Fruit fly (Drosophila melanogaster): ENCODE results near the gene CG13607.

The CG13607 gene

DNA sequence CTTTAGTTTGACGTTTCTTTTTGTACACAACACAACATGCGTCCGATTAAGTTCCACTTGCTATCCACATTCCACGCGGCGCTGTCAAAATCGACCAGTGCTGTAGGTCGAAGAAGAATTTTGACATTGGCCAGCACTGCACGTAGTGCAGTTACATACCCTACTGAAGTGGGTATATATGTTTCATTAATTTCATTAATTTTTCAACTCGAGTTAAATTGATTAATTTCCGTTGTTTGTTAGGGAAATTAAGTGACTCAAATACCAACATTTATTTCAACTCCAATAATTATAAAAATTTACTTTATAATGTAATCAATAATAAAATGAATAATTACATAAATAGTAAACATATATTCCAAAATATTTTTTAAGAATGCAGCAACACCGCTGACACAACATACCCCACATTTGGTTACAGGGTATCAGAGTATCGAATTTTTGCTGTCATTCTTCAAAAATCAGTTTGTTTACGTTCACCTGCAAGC, 7.2 kb downstream of the CG13607 start, which contains the start of the genes eIF4EHP and CG18428:
eIF4EHP (minus strand) TSS at position 59 of the 488 bp plus-strand sequence.
CG18428 (plus strand) TSS at position 435 of the 488 bp plus-strand sequence.
- TF ChIP-seq Sin3A (optimal IDR thresholded peaks at IDR 0.05) (no peak), Myc (optimal IDR thresholded peaks at IDR 0.05) (no peak), h (optimal IDR thresholded peaks at IDR 0.05) (no peak)

DNA sequence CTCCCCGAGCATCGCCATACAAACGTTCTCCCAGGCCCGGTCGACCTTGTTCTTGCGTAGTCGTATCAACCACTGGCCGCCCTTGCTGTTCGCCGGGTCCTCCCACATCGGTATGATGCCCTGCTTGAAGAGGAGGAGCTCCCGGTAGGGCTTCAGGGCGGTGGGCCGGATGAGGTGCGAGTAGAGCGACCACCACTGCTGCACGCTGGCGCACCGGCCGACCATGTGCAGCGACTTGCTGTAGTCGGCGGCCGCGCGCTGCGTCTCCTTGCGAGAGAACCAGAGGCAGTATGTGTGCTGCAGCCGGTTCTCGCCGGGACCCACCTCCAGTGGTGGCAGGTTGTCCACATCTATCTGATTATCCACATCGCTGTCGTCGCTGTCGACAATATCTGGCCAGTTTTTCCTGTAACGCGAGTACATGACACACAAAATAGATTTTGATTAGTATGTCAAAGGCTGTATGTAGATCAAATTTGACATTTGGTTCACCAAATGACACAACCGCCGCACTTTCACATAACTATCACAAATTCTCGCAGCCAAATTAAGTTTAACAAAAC, 9.2 kb downstream of the CG13607 start, which contains the start of gene CG10694:
CG10694 (plus strand) TSS at position 513 of the 563 bp plus-strand sequence.
- TF ChIP-seq Sin3A (optimal IDR thresholded peaks at IDR 0.05): no peak
- no peak for TF ChIP-seq psq (optimal IDR thresholded peaks at IDR 0.05)
- no peak for TF ChIP-seq h (optimal IDR thresholded peaks at IDR 0.05)
- TF ChIP-seq ttk (optimal IDR thresholded peaks at IDR 0.05): no peak
- no peak for TF ChIP-seq insv (optimal IDR thresholded peaks at IDR 0.05)
- TF ChIP-seq Myc (optimal IDR thresholded peaks at IDR 0.05): no peak

DNA sequence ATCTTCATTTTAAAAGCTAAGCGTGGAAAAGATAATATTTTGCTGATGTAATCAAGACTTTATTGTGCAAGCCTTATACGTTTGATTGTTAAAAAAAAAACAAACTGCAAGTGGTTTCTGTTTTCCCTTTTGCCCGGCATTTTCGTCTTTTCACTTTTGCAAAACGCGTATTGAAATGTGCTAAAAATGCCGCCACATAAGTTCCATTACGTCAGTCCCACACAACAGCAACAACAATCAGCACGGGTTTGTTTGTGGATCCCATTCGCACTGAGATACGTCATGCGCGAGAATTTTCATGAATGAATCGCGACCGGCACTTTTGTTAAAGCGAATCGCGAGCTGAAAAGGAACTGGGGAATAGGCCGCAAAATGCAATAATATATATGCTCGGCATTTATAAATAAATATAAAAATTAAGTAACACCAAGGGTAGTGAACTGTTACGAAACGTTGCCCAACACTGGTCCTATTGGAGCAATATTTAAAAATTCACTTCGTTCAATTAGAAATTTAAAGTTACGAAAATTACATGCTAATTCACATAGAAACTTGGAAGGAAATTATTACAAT, 10.0 kb downstream of the CG13607 start:
- no peak for TF ChIP-seq psq (optimal IDR thresholded peaks at IDR 0.05)
- TF ChIP-seq h (optimal IDR thresholded peaks at IDR 0.05): no peak
- TF ChIP-seq insv (optimal IDR thresholded peaks at IDR 0.05): no peak
- no peak for TF ChIP-seq Sin3A (optimal IDR thresholded peaks at IDR 0.05)
- TF ChIP-seq Myc (optimal IDR thresholded peaks at IDR 0.05): no peak
- TF ChIP-seq ttk (optimal IDR thresholded peaks at IDR 0.05): no peak

DNA sequence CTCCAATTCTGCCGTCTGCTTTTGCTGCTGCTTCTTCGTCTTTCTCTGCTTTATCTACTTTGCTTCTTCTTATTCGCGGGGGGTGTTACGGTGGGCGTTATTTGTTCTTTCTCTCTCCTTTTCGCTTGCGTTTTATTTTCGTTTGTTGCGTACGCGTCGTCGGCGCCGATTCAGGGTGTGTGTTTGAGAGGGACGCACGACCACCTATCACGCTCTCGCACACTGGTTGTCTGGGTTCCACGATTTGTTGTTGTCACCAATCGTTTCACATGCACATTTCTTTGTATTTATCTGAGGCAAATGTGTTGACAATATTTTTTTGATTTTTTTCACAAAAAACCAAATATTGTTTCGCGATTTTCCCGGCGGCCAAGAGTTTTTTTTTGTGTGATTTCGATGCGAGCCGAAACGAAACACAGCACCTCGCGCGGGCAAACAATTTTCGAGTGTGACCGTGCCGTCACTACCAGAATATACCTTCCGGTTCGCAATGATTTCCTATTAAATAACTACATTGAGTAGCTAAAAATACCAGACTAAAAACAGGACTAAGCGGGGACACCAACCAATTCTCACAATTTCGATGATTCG, 10.7 kb downstream of the CG13607 start, which contains the start of gene Syx1A:
Syx1A (minus strand) TSS at position 452 of the 591 bp plus-strand sequence.
- TF ChIP-seq Sin3A (optimal IDR thresholded peaks at IDR 0.05) (no peak), h (optimal IDR thresholded peaks at IDR 0.05) (no peak), ttk (optimal IDR thresholded peaks at IDR 0.05) (no peak), Myc (optimal IDR thresholded peaks at IDR 0.05) (no peak), psq (optimal IDR thresholded peaks at IDR 0.05) (no peak), insv (optimal IDR thresholded peaks at IDR 0.05) (no peak)

DNA sequence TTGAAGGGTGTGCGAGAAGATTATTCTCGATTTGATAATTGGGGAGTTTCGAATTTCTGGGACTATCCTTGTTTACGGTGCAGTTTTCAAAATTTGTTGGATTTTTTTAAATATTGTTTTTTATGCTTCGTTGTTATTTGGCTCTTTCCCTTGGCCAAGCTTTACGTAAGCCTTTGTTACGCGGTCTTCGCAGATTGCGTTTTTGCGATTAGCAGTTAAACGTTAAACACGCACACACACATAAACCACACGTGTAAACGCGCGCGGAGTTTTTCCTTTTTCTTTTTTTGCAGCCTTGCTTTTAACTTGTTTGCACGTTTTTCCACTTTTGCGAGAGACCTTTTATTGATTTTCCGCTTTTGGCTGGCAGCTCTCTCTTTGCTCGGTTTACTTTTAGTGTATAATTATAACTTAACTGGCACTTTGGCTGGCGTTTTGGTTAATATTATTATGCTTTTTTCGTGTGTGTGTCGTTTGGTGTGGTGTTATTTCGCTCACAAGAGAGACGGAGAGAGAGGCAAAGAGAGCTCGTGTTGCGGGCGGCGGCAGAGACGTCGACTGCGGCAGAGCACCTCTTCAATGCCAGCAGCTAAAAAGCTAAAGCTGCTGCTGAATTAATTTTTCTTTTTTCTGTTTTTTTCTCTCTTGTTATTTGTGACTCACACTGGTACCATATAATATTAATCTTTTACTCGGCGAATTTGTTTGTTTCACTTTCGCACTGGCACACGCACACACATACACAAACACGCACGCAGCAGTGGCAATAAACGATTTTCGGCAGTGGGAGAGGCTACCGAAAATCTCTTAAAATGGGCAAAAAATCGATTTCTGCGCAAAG, 11.4 kb downstream of the CG13607 start:
- TF ChIP-seq h (optimal IDR thresholded peaks at IDR 0.05): no peak
- TF ChIP-seq ttk (optimal IDR thresholded peaks at IDR 0.05): no peak
- no peak for TF ChIP-seq Myc (optimal IDR thresholded peaks at IDR 0.05)
- TF ChIP-seq insv (optimal IDR thresholded peaks at IDR 0.05): no peak
- TF ChIP-seq psq (optimal IDR thresholded peaks at IDR 0.05): no peak
- TF ChIP-seq Sin3A (optimal IDR thresholded peaks at IDR 0.05): no peak

DNA sequence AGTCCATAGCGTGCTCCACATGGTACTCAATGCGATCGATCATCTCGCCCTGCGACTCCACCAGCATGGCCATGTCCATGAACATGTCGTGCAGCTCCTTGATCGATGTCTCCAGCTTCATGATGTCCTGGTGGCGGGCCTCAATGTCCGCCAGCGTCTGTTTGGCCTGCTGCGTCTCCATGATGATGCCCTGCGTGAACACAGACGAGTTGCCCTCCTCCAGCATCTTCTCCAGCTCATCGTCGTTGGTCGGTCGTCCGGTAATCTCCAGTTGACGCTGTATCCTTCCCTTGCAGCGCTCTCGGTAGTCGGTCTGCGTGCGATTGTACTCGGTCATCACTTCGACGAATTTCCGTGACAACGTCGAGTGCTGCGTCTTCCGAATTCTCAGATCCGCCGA, 12.4 kb downstream of the CG13607 start:
- no peak for TF ChIP-seq Sin3A (optimal IDR thresholded peaks at IDR 0.05)
- no peak for TF ChIP-seq ttk (optimal IDR thresholded peaks at IDR 0.05)
- no peak for TF ChIP-seq h (optimal IDR thresholded peaks at IDR 0.05)

DNA sequence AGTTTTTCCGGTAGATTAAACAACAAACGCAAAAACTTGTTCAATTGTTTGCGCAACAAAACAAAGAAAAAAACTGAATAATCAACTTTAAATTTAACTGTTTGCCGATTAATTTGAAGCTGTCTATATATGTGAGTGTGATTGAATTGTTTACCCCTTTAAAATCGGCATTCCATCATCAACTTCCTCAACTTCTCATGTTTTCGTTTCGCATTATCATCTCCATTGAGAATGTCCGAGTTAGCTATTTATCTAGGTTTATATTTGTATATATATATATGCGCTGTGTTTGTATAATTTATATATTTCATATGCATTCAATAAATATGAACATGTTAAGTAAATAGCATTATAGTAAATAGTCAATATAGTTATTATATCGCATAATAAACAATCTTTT, 13.7 kb downstream of the CG13607 start:
- TF ChIP-seq psq (optimal IDR thresholded peaks at IDR 0.05) (no peak), Sin3A (optimal IDR thresholded peaks at IDR 0.05) (no peak), Myc (optimal IDR thresholded peaks at IDR 0.05) (no peak), h (optimal IDR thresholded peaks at IDR 0.05) (no peak), ttk (optimal IDR thresholded peaks at IDR 0.05) (no peak), insv (optimal IDR thresholded peaks at IDR 0.05) (no peak)

DNA sequence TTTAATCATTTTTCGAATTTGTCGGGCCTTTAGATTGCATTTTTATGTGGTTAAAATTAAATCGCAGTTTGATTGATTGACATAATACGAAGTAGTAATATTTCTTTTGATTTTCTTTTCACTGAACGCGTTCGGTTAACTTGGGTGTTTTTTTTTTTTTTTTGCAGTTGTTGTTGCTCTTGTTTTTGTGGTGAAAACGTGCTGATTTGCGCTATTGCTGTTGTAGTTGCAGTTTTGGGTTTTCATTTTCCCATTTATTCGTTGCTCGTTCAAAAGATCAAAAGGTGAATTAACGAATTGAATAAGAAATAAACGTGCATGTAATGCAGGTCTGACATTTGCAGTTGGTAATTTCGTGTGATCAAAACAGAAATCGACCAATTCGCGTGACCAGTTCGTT, 14.7 kb downstream of the CG13607 start:
- TF ChIP-seq ttk (optimal IDR thresholded peaks at IDR 0.05) (no peak), insv (optimal IDR thresholded peaks at IDR 0.05) (no peak), Myc (optimal IDR thresholded peaks at IDR 0.05) (no peak), Sin3A (optimal IDR thresholded peaks at IDR 0.05) (no peak), psq (optimal IDR thresholded peaks at IDR 0.05) (no peak), h (optimal IDR thresholded peaks at IDR 0.05) (no peak)

DNA sequence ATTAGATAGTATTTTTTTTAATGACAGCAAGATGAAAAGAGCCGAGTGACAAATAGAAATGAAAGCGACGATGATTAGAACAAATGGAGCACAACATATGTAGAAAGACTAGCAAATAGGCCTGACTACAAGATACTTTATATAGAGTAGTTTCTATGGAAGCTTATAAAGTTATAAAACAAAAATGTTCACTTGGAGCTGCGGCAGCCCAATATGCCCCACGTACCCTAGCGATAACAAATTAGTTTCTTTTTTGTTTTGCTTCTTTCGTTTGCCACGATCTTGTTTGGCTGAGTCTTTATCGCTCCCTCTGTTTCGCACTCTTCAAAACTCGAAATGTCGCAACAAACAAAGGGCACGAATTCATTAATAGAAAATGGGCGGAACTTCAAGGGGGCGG, 15.4 kb downstream of the CG13607 start:
- no peak for TF ChIP-seq Myc (optimal IDR thresholded peaks at IDR 0.05)
- no peak for TF ChIP-seq insv (optimal IDR thresholded peaks at IDR 0.05)
- no peak for TF ChIP-seq ttk (optimal IDR thresholded peaks at IDR 0.05)
- TF ChIP-seq Sin3A (optimal IDR thresholded peaks at IDR 0.05): no peak
- no peak for TF ChIP-seq h (optimal IDR thresholded peaks at IDR 0.05)
- no peak for TF ChIP-seq psq (optimal IDR thresholded peaks at IDR 0.05)

DNA sequence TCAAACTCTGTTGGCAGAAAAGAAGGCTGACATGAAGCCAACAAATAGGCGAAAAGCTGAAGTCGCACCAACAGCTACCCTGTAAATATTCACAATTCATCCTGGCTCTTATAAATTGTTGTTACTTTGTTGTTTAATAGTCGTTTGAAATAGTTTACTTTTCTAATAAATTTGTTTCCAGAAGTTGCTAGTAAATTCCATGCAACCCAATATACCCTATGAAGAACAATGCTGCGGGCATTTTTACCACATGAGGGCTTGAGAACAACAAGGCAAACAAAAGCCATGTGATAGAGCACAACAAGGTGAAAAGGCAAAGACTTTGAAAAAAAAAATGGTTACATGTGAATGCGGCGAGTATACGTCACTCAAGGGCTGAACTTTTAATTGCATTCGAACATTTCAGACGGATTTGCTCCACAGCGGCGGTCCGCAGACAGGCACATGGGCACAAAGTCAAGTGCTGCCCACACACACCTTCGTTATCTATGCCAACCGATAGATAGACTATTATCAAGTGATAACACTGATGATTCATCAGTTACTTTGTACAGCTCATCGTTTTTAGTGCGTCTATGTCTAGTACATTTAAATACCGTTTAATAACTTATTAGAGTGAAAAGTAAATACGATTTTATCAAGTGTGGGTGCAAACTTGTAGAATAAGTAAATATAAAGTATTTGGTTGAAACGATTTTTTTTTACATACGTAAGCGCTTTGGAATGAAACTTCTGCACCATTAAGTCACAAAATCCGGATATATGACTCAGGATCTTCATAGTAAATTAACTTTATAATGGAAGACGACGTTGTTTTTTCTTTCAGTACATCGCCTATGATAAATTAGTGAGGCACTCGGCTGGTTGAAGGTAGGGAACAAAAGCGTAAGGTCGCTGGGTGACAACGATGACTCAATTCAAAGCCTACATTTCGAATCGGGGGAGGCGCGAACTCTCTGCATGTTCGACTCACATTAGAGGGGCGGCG, 16.8 kb downstream of the CG13607 start:
- TF ChIP-seq Sin3A (optimal IDR thresholded peaks at IDR 0.05) (no peak), psq (optimal IDR thresholded peaks at IDR 0.05) (no peak)

DNA sequence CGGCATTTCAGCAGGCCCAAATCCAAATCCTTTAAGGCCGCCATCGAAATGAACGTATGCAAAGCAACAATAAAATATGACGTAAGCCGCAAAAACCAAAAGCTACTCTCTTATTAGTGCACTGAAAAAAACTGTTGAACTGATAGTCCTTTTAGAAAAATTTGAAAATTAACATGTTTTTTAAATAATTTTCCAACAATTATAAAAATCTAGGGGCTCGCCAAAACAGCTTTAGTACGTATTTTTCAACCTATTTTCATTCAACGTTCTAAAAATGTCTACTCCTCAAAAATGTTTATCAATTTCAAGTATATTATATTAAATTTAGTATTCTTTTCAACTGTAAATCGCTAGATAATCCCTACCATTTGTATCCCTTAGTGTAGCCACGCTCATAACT, 22.7 kb downstream of the CG13607 start:
- no peak for TF ChIP-seq insv (optimal IDR thresholded peaks at IDR 0.05)
- TF ChIP-seq h (optimal IDR thresholded peaks at IDR 0.05): no peak
- no peak for TF ChIP-seq Sin3A (optimal IDR thresholded peaks at IDR 0.05)
- TF ChIP-seq psq (optimal IDR thresholded peaks at IDR 0.05): no peak
- TF ChIP-seq Myc (optimal IDR thresholded peaks at IDR 0.05): no peak

All from Kc167 (cell line).